Fruit fly (Drosophila melanogaster): ENCODE data around the gene CTCF.

Gene CTCF

DNA sequence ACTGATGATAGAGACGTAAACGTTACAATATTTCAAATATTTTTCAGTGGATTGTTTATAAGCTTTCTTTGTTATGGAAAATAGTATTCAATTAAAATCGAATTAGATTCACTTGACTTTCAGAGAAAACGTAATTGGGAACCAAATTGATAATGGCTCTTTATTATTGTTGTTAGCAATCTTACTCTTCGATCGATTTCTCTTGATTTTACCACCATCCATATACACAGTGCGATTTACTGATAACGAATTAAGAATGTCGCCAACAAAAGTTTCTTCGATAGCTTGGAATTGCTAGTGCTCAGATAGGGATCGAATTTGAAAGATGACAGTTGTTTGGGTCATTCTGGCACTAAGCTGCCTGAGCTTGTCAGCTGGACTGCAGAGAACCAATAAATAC, 43.3 kb upstream of the CTCF start, which contains the start of gene CG18417:
Gene CG18417, plus strand, starts transcription at position 301 of the 400 bp plus-strand sequence.
- TF ChIP-seq exex (tag; optimal IDR thresholded peaks at IDR 0.05), result peak; percentile 13
- no peak for TF ChIP-seq CoRest (tag; optimal IDR thresholded peaks at IDR 0.05)

DNA sequence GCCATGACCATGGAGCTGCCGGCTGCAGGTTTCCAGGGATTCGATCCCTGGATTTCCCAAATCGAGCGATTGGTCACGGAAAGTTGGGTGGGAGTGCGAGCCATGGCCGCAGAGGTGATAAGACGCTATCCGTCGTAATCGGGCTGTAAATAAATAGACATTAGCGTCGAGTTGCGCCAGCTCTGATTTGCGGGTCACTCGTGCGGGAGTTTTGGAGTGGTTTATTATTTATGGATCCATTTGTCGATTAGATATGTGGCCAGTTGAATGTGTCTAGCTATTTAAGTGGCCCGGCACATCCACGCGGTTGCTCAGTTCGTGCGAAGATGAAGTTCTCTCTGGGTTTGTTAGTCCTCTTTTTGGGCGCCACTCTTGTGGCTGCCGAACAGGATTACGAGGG, 41.5 kb upstream of the CTCF start, which contains the start of gene CG8562:
Gene CG8562, plus strand, starts transcription at position 307 of the 400 bp plus-strand sequence.
- TF ChIP-seq Hr78 (GFP tag; optimal IDR thresholded peaks at IDR 0.05) (peak in 1 of 2 experiments; percentile 5), Opbp (GFP tag; IDR thresholded peaks at IDR 0.05; ENCODE audit: partially characterized antibody) (no peak), eve (GFP tag; optimal IDR thresholded peaks at IDR 0.05) (no peak), pzg (GFP tag; optimal IDR thresholded peaks at IDR 0.05) (no peak), hkb (optimal IDR thresholded peaks at IDR 0.05) (no peak), hkb (GFP tag; IDR thresholded peaks at IDR 0.05) (no peak), sug (tag; optimal IDR thresholded peaks at IDR 0.05) (peak; percentile 44), Ets65A (GFP tag) (no peak), CG15011 (GFP tag; optimal IDR thresholded peaks at IDR 0.05) (no peak), vnd (GFP tag; IDR thresholded peaks at IDR 0.05; ENCODE audit: partially characterized antibody) (peak; percentile 43; the same call in 2 of the 3 replicates), Dbx (GFP tag; IDR thresholded peaks at IDR 0.05) (no peak), Sry-β (GFP tag; optimal IDR thresholded peaks at IDR 0.05) (no peak), mirr (GFP tag; optimal IDR thresholded peaks at IDR 0.05) (peak; percentile 54), exex (tag; optimal IDR thresholded peaks at IDR 0.05) (peak; percentile 94), CG34376 (GFP tag; optimal IDR thresholded peaks at IDR 0.05) (peak; percentile 13), Vsx1 (GFP tag; optimal IDR thresholded peaks at IDR 0.05) (peak; percentile 8), Nf-YA (GFP tag; IDR thresholded peaks at IDR 0.05) (no peak), rib (GFP tag; IDR thresholded peaks at IDR 0.05) (no peak), Hmr (GFP tag; optimal IDR thresholded peaks at IDR 0.05) (no peak), bowl (GFP tag; IDR thresholded peaks at IDR 0.05) (no peak), GATAe (GFP tag; conservative IDR thresholded peaks at IDR 0.05) (peak; percentile 52; the same call in 1 of the 2 replicates), Hey (tag; optimal IDR thresholded peaks at IDR 0.05) (peak; percentile 64), chif (GFP tag; optimal IDR thresholded peaks at IDR 0.05) (no peak), CG43689 (GFP tag; IDR thresholded peaks at IDR 0.05) (no peak), CG11695 (GFP tag; IDR thresholded peaks at IDR 0.05) (no peak), cwo (GFP tag; optimal IDR thresholded peaks at IDR 0.05) (peak; percentile 14), sna (GFP tag; IDR thresholded peaks at IDR 0.05; ENCODE audit: partially characterized antibody) (no peak), fd3F (GFP tag; optimal IDR thresholded peaks at IDR 0.05) (no peak), psq (GFP tag; optimal IDR thresholded peaks at IDR 0.05) (no peak), D19A (tag; optimal IDR thresholded peaks at IDR 0.05) (no peak), CG4820 (GFP tag; optimal IDR thresholded peaks at IDR 0.05) (no peak), grn (GFP tag; optimal IDR thresholded peaks at IDR 0.05) (peak; percentile 33), sens-2 (GFP tag; IDR thresholded peaks at IDR 0.05) (peak; percentile 69; the same call in 1 of the 2 replicates), cato (GFP tag; optimal IDR thresholded peaks at IDR 0.05; ENCODE audit: borderline replicate concordance) (no peak), slbo (GFP tag; IDR thresholded peaks at IDR 0.05) (no peak), CG15073 (GFP tag; optimal IDR thresholded peaks at IDR 0.05) (no peak)

DNA sequence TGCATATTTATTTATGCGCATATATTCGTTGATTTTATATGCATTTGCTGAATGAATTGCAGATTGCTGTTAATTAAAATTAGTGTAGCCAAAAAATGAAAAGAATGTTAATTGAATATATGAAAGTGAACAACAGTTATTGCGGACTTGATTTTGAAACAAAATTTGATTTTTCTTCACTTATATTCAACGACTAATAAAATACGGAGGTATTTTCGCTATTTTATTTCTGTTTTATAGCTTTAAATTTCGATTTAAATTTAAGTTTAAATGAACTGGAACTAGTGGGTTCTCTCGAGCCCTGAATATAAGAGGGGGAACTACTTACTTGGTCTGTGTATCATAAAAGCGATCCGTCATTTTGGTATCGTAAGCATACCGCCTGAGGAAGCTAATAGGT, 39.5 kb upstream of the CTCF start, which contains the start of gene CG32379:
Gene CG32379, plus strand, starts transcription at position 301 of the 400 bp plus-strand sequence.
- TF ChIP-seq Optix (GFP tag; IDR thresholded peaks at IDR 0.05) (no peak), lmd (GFP tag; IDR thresholded peaks at IDR 0.05) (no peak), scrt (GFP tag; optimal IDR thresholded peaks at IDR 0.05) (no peak), tx (GFP tag; optimal IDR thresholded peaks at IDR 0.05) (no peak), PHDP (tag; optimal IDR thresholded peaks at IDR 0.05) (no peak)
